Fruit fly (Drosophila melanogaster) whole organism, embryonic: ENCODE data around the gene CG6231.

Source experiments
- Atf-2 ChIP-seq: fragments of 200-800 bp; sonication (Bioruptor generic); optimal IDR thresholded peaks from 2 replicates; lab custom pipeline; 2016; ENCODE audit warnings: missing biosample characterization, missing genetic modification characterization
- Atf3 ChIP-seq: fragments of 200-800 bp; sonication (Bioruptor generic); optimal IDR thresholded peaks from 3 replicates; lab custom pipeline; 2016; ENCODE audit warnings: missing biosample characterization, missing genetic modification characterization
- Atf6 ChIP-seq: fragments of 200-800 bp; sonication (Bioruptor generic); IDR thresholded peaks from 2 replicates; pipeline ENCODE4 v1.3.6; 2022; ENCODE audit warnings: missing biosample characterization, missing genetic modification characterization
- B-H1 ChIP-seq: fragments of 200-800 bp; sonication (Bioruptor generic); IDR thresholded peaks from 3 replicates; pipeline ENCODE4 v1.3.6; 2022; ENCODE audit warnings: missing biosample characterization, missing genetic modification characterization
- CG11093 ChIP-seq: fragments of 200-800 bp; sonication (Bioruptor generic); IDR thresholded peaks from 3 replicates; pipeline ENCODE4 v1.3.6; 2022; ENCODE audit warnings: missing biosample characterization, missing genetic modification characterization
- CG12071 ChIP-seq: fragments of 200-800 bp; sonication (Bioruptor generic); optimal IDR thresholded peaks from 3 replicates; lab custom pipeline; 2018; ENCODE audit warnings: missing biosample characterization, mild to moderate bottlenecking, missing genetic modification characterization
- CG1233 ChIP-seq: fragments of 200-800 bp; sonication (Bioruptor generic); optimal IDR thresholded peaks from 4 replicates; lab custom pipeline; 2018; ENCODE audit warnings: missing biosample characterization, mild to moderate bottlenecking, missing genetic modification characterization
- CG13287 ChIP-seq: fragments of 200-800 bp; sonication (Bioruptor generic); IDR thresholded peaks from 2 replicates; pipeline ENCODE4 v1.3.6; 2022; ENCODE audit warnings: missing biosample characterization, missing genetic modification characterization; ENCODE audit not compliant: partially characterized antibody
- CG13424 ChIP-seq: fragments of 200-800 bp; sonication (Bioruptor generic); optimal IDR thresholded peaks from 2 replicates; lab custom pipeline; 2019; ENCODE audit warnings: missing biosample characterization, mild to moderate bottlenecking, missing genetic modification characterization, moderate library complexity
- CG15011 ChIP-seq: fragments of 200-800 bp; sonication (Bioruptor generic); optimal IDR thresholded peaks from 3 replicates; lab custom pipeline; 2018; ENCODE audit warnings: missing biosample characterization, mild to moderate bottlenecking, missing genetic modification characterization
- CG15514 ChIP-seq: fragments of 200-800 bp; sonication (Bioruptor generic); optimal IDR thresholded peaks from 3 replicates; lab custom pipeline; 2017; ENCODE audit warnings: missing biosample characterization, missing genetic modification characterization, mild to moderate bottlenecking, moderate library complexity, missing genetic modification reagents
- CG1602 ChIP-seq: fragments of 200-800 bp; sonication (Bioruptor generic); optimal IDR thresholded peaks from 3 replicates; lab custom pipeline; 2016; ENCODE audit warnings: missing biosample characterization, missing genetic modification characterization
- CG16815 ChIP-seq: fragments of 200-800 bp; sonication (Bioruptor generic); optimal IDR thresholded peaks from 3 replicates; lab custom pipeline; 2017; ENCODE audit warnings: missing biosample characterization, mild to moderate bottlenecking, missing genetic modification characterization
- CG17361 ChIP-seq: fragments of 200-800 bp; sonication (Bioruptor generic); IDR thresholded peaks from 3 replicates; pipeline ENCODE4 v1.3.6; 2022; ENCODE audit warnings: missing biosample characterization, missing genetic modification characterization
- CG17385 ChIP-seq: fragments of 200-800 bp; sonication (Bioruptor generic); optimal IDR thresholded peaks from 3 replicates; lab custom pipeline; 2018; ENCODE audit warnings: missing biosample characterization, mild to moderate bottlenecking, missing genetic modification characterization
- CG2678 ChIP-seq: fragments of 200-800 bp; sonication (Bioruptor generic); optimal IDR thresholded peaks from 3 replicates; lab custom pipeline; 2019; ENCODE audit warnings: missing biosample characterization, mild to moderate bottlenecking, missing genetic modification characterization, moderate library complexity
- CG30020 ChIP-seq: fragments of 200-800 bp; optimal IDR thresholded peaks from 2 replicates; lab custom pipeline; 2019; ENCODE audit warnings: missing biosample characterization, mild to moderate bottlenecking, missing genetic modification characterization, moderate library complexity
- CG31441 ChIP-seq: fragments of 200-800 bp; sonication (Bioruptor generic); IDR thresholded peaks from 2 replicates; pipeline ENCODE4 v1.3.6; 2022; ENCODE audit warnings: missing biosample characterization, missing genetic modification characterization
- CG3726 ChIP-seq: fragments of 200-800 bp; sonication (Bioruptor generic); IDR thresholded peaks from 3 replicates; pipeline ENCODE4, ENCODE4 v1.3.6; 2022; ENCODE audit warnings: missing biosample characterization, missing genetic modification characterization
- CG3838 ChIP-seq: fragments of 200-800 bp; sonication (Bioruptor generic); optimal IDR thresholded peaks from 3 replicates; lab custom pipeline; 2016; ENCODE audit warnings: missing biosample characterization, missing genetic modification characterization
- CG4404 ChIP-seq: fragments of 200-800 bp; sonication (Bioruptor generic); IDR thresholded peaks from 2 replicates; pipeline ENCODE4 v1.3.6; 2022; ENCODE audit warnings: missing biosample characterization, missing genetic modification characterization
- CG4424 ChIP-seq: fragments of 200-800 bp; sonication (Bioruptor generic); optimal IDR thresholded peaks from 3 replicates; lab custom pipeline; 2016; ENCODE audit warnings: missing biosample characterization, missing genetic modification characterization
- CG4730 ChIP-seq: fragments of 200-800 bp; sonication (Bioruptor generic); IDR thresholded peaks from 2 replicates; pipeline ENCODE4 v1.3.6; 2022; ENCODE audit warnings: missing biosample characterization, missing genetic modification characterization
- CG6272 ChIP-seq: fragments of 200-800 bp; sonication (Bioruptor generic); IDR thresholded peaks from 2 replicates; pipeline ENCODE4 v1.3.6; 2022; ENCODE audit warnings: missing biosample characterization, missing genetic modification characterization
- CG8388 ChIP-seq: fragments of 200-800 bp; sonication (Bioruptor generic); optimal IDR thresholded peaks from 2 replicates; lab custom pipeline; 2019; ENCODE audit warnings: missing biosample characterization, mild to moderate bottlenecking, missing genetic modification characterization, moderate library complexity
- CG9609 ChIP-seq: fragments of 200-800 bp; sonication (Bioruptor generic); optimal IDR thresholded peaks from 3 replicates; lab custom pipeline; 2016; ENCODE audit warnings: missing biosample characterization, missing genetic modification characterization
- Dll ChIP-seq: fragments of 200-800 bp; sonication (Bioruptor generic); IDR thresholded peaks from 4 replicates; pipeline ENCODE4 v1.3.6; 2022; ENCODE audit warnings: missing biosample characterization, missing genetic modification characterization; ENCODE audit not compliant: partially characterized antibody
- Doc2 ChIP-seq: fragments of 200-800 bp; sonication (Bioruptor generic); IDR thresholded peaks from 2 replicates; pipeline ENCODE4 v1.3.6; 2022; ENCODE audit warnings: missing biosample characterization, missing genetic modification characterization
- Doc3 ChIP-seq: fragments of 200-800 bp; sonication (Bioruptor generic); IDR thresholded peaks from 3 replicates; pipeline ENCODE4 v1.3.6; 2022; ENCODE audit warnings: missing biosample characterization, missing genetic modification characterization; ENCODE audit not compliant: partially characterized antibody
- Fer1 ChIP-seq: fragments of 200-800 bp; sonication (Bioruptor generic); optimal IDR thresholded peaks from 2 replicates; lab custom pipeline; 2017; ENCODE audit warnings: missing biosample characterization, mild to moderate bottlenecking, missing genetic modification characterization
- Fer3 ChIP-seq: fragments of 200-800 bp; sonication (Bioruptor generic); optimal IDR thresholded peaks from 2 replicates; lab custom pipeline; 2018; ENCODE audit warnings: missing biosample characterization, mild to moderate bottlenecking, missing genetic modification characterization, moderate library complexity
- Hr78 ChIP-seq, 2 experiments: fragments of 200-800 bp in 1 of 2; fragments of >200 bp in 1 of 2; sonication (Bioruptor generic) in 1 of 2; optimal IDR thresholded peaks; 2 replicates each; lab custom pipeline; 2017 to 2019; ENCODE audit warnings: missing biosample characterization in 2 of 2, missing genetic modification characterization in 2 of 2, mild to moderate bottlenecking in 1 of 2, moderate library complexity in 1 of 2
- NFAT ChIP-seq: fragments of 200-800 bp; sonication (Bioruptor generic); IDR thresholded peaks from 2 replicates; pipeline ENCODE4 v1.3.6; 2022; ENCODE audit warnings: missing biosample characterization, missing genetic modification characterization
- Nf-YB ChIP-seq: fragments of 200-800 bp; sonication (Bioruptor generic); optimal IDR thresholded peaks from 3 replicates; lab custom pipeline; 2019; ENCODE audit warnings: missing biosample characterization, mild to moderate bottlenecking, missing genetic modification characterization, moderate library complexity
- TFAM ChIP-seq: fragments of 200-800 bp; sonication (Bioruptor generic); optimal IDR thresholded peaks from 2 replicates; lab custom pipeline; 2017; ENCODE audit warnings: missing biosample characterization, missing genetic modification characterization, inconsistent platforms
- Trl ChIP-seq, 3 experiments: fragments of >200 bp in 2 of 3; fragments of 200-800 bp in 1 of 3; sonication (Bioruptor generic) in 1 of 3; optimal IDR thresholded peaks; 2 replicates in 1 of 3; 3 replicates in 2 of 3; lab custom pipeline; 2016 to 2017; ENCODE audit warnings: missing biosample characterization in 1 of 3, missing genetic modification characterization in 1 of 3
- Usf ChIP-seq: fragments of 200-800 bp; sonication (Bioruptor generic); optimal IDR thresholded peaks from 2 replicates; lab custom pipeline; 2017; ENCODE audit warnings: missing genotype, missing biosample characterization, missing genetic modification characterization
- YL-1 ChIP-seq: fragments of 200-800 bp; sonication (Bioruptor generic); optimal IDR thresholded peaks from 3 replicates; lab custom pipeline; 2017; ENCODE audit warnings: missing biosample characterization, mild to moderate bottlenecking, missing genetic modification characterization
- ab ChIP-seq: fragments of 200-800 bp; sonication (Bioruptor generic); optimal IDR thresholded peaks from 2 replicates; lab custom pipeline; 2016; ENCODE audit warnings: missing biosample characterization, missing genetic modification characterization
- cg ChIP-seq: fragments of 200-800 bp; sonication (Bioruptor generic); optimal IDR thresholded peaks from 3 replicates; lab custom pipeline; 2019; ENCODE audit warnings: missing biosample characterization, mild to moderate bottlenecking, missing genetic modification characterization, moderate library complexity
- chif ChIP-seq, 2 experiments: fragments of 200-800 bp; sonication (Bioruptor generic); optimal IDR thresholded peaks; 3 replicates each; lab custom pipeline; 2016; ENCODE audit warnings: missing biosample characterization in 2 of 2, missing genetic modification characterization in 2 of 2
- croc ChIP-seq: fragments of 200-800 bp; sonication (Bioruptor generic); conservative IDR thresholded peaks from 3 replicates; pipeline ENCODE4 v1.3.6; 2022; ENCODE audit warnings: missing biosample characterization, missing genetic modification characterization
- fu2 ChIP-seq: fragments of 200-800 bp; sonication (Bioruptor generic); optimal IDR thresholded peaks from 2 replicates; lab custom pipeline; 2016; ENCODE audit warnings: missing biosample characterization, missing genetic modification characterization
- gro ChIP-seq: fragments of 200-800 bp; sonication (Bioruptor generic); optimal IDR thresholded peaks from 2 replicates; lab custom pipeline; 2016; ENCODE audit warnings: missing biosample characterization, missing genetic modification characterization
- ind ChIP-seq: fragments of 200-800 bp; sonication (Bioruptor generic); optimal IDR thresholded peaks from 3 replicates; lab custom pipeline; 2016; ENCODE audit warnings: missing biosample characterization, missing genetic modification characterization
- mam ChIP-seq: fragments of 200-800 bp; sonication (Bioruptor generic); optimal IDR thresholded peaks from 3 replicates; lab custom pipeline; 2016; ENCODE audit warnings: missing biosample characterization, missing genetic modification characterization
- pum ChIP-seq: fragments of 200-800 bp; sonication (Bioruptor generic); optimal IDR thresholded peaks from 2 replicates; lab custom pipeline; 2016; ENCODE audit warnings: missing biosample characterization, missing genetic modification characterization
- sisA ChIP-seq: fragments of 200-800 bp; sonication (Bioruptor generic); IDR thresholded peaks from 2 replicates; pipeline ENCODE4 v1.3.6; 2022; ENCODE audit warnings: missing biosample characterization, missing genetic modification characterization
- slbo ChIP-seq: fragments of 200-800 bp; sonication (Bioruptor generic); IDR thresholded peaks from 2 replicates; pipeline ENCODE4 v1.3.6; 2022; ENCODE audit warnings: missing biosample characterization, missing genetic modification characterization
- zen ChIP-seq: fragments of 200-800 bp; sonication (Bioruptor generic); optimal IDR thresholded peaks from 3 replicates; lab custom pipeline; 2018; ENCODE audit warnings: missing biosample characterization, mild to moderate bottlenecking, missing genetic modification characterization, moderate library complexity
- zfh1 ChIP-seq: fragments of 200-800 bp; sonication (Bioruptor generic); IDR thresholded peaks from 3 replicates; pipeline ENCODE4 v1.3.6; 2022; ENCODE audit warnings: missing biosample characterization, missing genetic modification characterization

Gene CG6231

DNA sequence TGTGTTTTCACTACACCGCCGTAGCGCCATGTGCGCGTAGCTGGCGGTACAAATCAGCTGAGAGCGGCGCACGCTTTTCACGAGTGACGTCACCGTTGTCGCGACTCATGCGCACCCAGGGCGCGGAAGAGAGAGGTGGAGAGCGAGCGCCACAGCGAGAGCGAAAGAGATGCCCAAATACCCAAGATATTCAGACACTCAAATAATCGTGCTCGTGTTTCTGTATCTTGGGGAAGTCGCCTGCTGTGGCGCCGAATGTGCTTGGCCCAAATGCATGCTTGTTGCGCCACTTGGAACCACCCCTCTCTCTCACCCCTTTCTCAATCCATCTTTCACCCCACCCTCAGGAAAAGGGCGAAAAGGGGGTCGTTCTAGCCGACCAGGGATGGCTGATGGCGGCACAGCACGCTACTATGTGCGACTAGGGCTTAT, at the start of gene CG6231 (continued):
- TF ChIP-seq CG13287 (GFP tag; lab: Robert Waterston, UW): peak; percentile 62
- TF ChIP-seq fu2 (GFP tag; lab: Kevin White, UChicago): no peak
- TF ChIP-seq ind (GFP tag; lab: Kevin White, UChicago): no peak
- no peak for TF ChIP-seq zen
- no peak for TF ChIP-seq CG4424 (GFP tag; lab: Kevin White, UChicago)
- TF ChIP-seq CG15514 (GFP tag; lab: Kevin White, UChicago): no peak
- no peak for TF ChIP-seq CG11093 (GFP tag; lab: Robert Waterston, UW)
- no peak for TF ChIP-seq CG8388
- no peak for TF ChIP-seq CG13424 (tag; lab: Kevin White, UChicago)
- no peak for TF ChIP-seq croc (GFP tag; lab: Robert Waterston, UW)
- TF ChIP-seq Doc3 (GFP tag; lab: Robert Waterston, UW): peak; percentile 19; the same call in 1 of the 3 replicates
- peak; percentile 30 for TF ChIP-seq Fer1 (GFP tag; lab: Kevin White, UChicago)
- no peak for TF ChIP-seq CG6272 (GFP tag; lab: Robert Waterston, UW)
- TF ChIP-seq Atf6 (GFP tag; lab: Robert Waterston, UW): no peak
- no peak for TF ChIP-seq Doc2 (GFP tag; lab: Robert Waterston, UW)
- no peak for TF ChIP-seq CG3726 (GFP tag; lab: Robert Waterston, UW)
- peak; percentile 41; the same call in 1 of the 4 replicates for TF ChIP-seq Dll (GFP tag; lab: Robert Waterston, UW)
- TF ChIP-seq CG31441 (GFP tag; lab: Robert Waterston, UW): no peak
- no peak for TF ChIP-seq CG15011 (GFP tag; lab: Kevin White, UChicago)
- TF ChIP-seq chif (GFP tag; optimal IDR thresholded peaks at IDR 0.05; lab: Kevin White, UChicago): no peak
- no peak for TF ChIP-seq cg
- TF ChIP-seq CG3838 (GFP tag; lab: Kevin White, UChicago): no peak
- no peak for TF ChIP-seq TFAM (GFP tag; lab: Kevin White, UChicago)
- TF ChIP-seq B-H1 (GFP tag; lab: Robert Waterston, UW): no peak
- TF ChIP-seq Atf-2 (GFP tag; lab: Kevin White, UChicago): no peak
- no peak for TF ChIP-seq YL-1 (GFP tag; lab: Kevin White, UChicago)
- no peak for TF ChIP-seq CG17385 (GFP tag; lab: Kevin White, UChicago)
- no peak for TF ChIP-seq CG1233 (GFP tag; lab: Kevin White, UChicago)
- no peak for TF ChIP-seq CG12071 (GFP tag; lab: Kevin White, UChicago)
- 0 out of 2 replicates have a peak, but pooled peaks have one; percentile 3 for TF ChIP-seq CG4730
- TF ChIP-seq Trl (optimal IDR thresholded peaks at IDR 0.05; lab: Kevin White, UChicago): peak; percentile 67 to 75
- no peak for TF ChIP-seq Trl (GFP tag; optimal IDR thresholded peaks at IDR 0.05; lab: Kevin White, UChicago)
- TF ChIP-seq CG17361 (GFP tag; lab: Robert Waterston, UW): no peak
- no peak for TF ChIP-seq NFAT
- no peak for TF ChIP-seq sisA (GFP tag; lab: Robert Waterston, UW)
- no peak for TF ChIP-seq ab
- TF ChIP-seq CG9609 (GFP tag; lab: Kevin White, UChicago): no peak
- TF ChIP-seq CG4404 (GFP tag; lab: Robert Waterston, UW): no peak
- TF ChIP-seq Atf3 (GFP tag; lab: Kevin White, UChicago): peak; percentile 67
- no peak for TF ChIP-seq CG1602
- TF ChIP-seq pum (GFP tag; lab: Kevin White, UChicago): no peak
- no peak for TF ChIP-seq zfh1 (GFP tag; lab: Robert Waterston, UW)
- TF ChIP-seq Nf-YB (GFP tag; lab: Kevin White, UChicago): no peak
- no peak for TF ChIP-seq Fer3
- no peak for TF ChIP-seq CG16815 (GFP tag; lab: Kevin White, UChicago)
- no peak for TF ChIP-seq slbo (GFP tag; lab: Robert Waterston, UW)
- peak; percentile 21 for TF ChIP-seq mam (GFP tag; lab: Kevin White, UChicago)
- TF ChIP-seq CG30020 (tag; lab: Kevin White, UChicago): no peak
- TF ChIP-seq CG2678 (tag; lab: Kevin White, UChicago): peak; percentile 2
- TF ChIP-seq Hr78 (GFP tag; optimal IDR thresholded peaks at IDR 0.05; lab: Kevin White, UChicago): no peak
- TF ChIP-seq Usf: no peak
- TF ChIP-seq gro (GFP tag; lab: Kevin White, UChicago): no peak
